Fruit fly (Drosophila melanogaster) whole organism, embryonic: ENCODE results near the gene CG7328.
A peak's percentile ranks its signal among the peaks of the same experiment; 100 is the strongest.

Experiments used
- ATbp ChIP-seq: fragments of 200-800 bp; sonication (Bioruptor generic); optimal IDR thresholded peaks from 2 replicates; lab custom pipeline; 2017; ENCODE audit warnings: missing biosample characterization, mild to moderate bottlenecking, missing genetic modification characterization, missing genetic modification reagents
- Ada2b ChIP-seq: fragments of 200-800 bp; sonication (Bioruptor generic); IDR thresholded peaks from 2 replicates; pipeline ENCODE4 v1.3.6; 2022; ENCODE audit warnings: missing biosample characterization, missing genetic modification characterization
- Atf-2 ChIP-seq: fragments of 200-800 bp; sonication (Bioruptor generic); optimal IDR thresholded peaks from 2 replicates; lab custom pipeline; 2016; ENCODE audit warnings: missing biosample characterization, missing genetic modification characterization
- Atf6 ChIP-seq: fragments of 200-800 bp; sonication (Bioruptor generic); IDR thresholded peaks from 2 replicates; pipeline ENCODE4 v1.3.6; 2022; ENCODE audit warnings: missing biosample characterization, missing genetic modification characterization
- Bdp1 ChIP-seq: fragments of 200-800 bp; sonication (Bioruptor generic); optimal IDR thresholded peaks from 3 replicates; lab custom pipeline; 2016; ENCODE audit warnings: missing biosample characterization, missing genetic modification characterization
- CG10274 ChIP-seq: fragments of 200-800 bp; sonication (Bioruptor generic); optimal IDR thresholded peaks from 3 replicates; lab custom pipeline; 2017; ENCODE audit warnings: missing biosample characterization, mild to moderate bottlenecking, missing genetic modification characterization
- CG11398 ChIP-seq: fragments of 200-800 bp; sonication (Bioruptor generic); optimal IDR thresholded peaks from 2 replicates; lab custom pipeline; 2016; ENCODE audit warnings: missing biosample characterization, missing genetic modification characterization
- CG12942 ChIP-seq: fragments of 200-800 bp; sonication (Bioruptor generic); optimal IDR thresholded peaks from 3 replicates; lab custom pipeline; 2016; ENCODE audit warnings: missing biosample characterization, missing genetic modification characterization
- CG14014 ChIP-seq: fragments of 200-800 bp; sonication (Bioruptor generic); IDR thresholded peaks from 2 replicates; pipeline ENCODE4 v1.3.6; 2022; ENCODE audit warnings: missing biosample characterization, missing genetic modification characterization
- CG14441 ChIP-seq: fragments of 200-800 bp; sonication (Bioruptor generic); IDR thresholded peaks from 2 replicates; pipeline ENCODE4 v1.3.6; 2022; ENCODE audit warnings: missing biosample characterization, missing genetic modification characterization
- CG31441 ChIP-seq: fragments of 200-800 bp; sonication (Bioruptor generic); IDR thresholded peaks from 2 replicates; pipeline ENCODE4 v1.3.6; 2022; ENCODE audit warnings: missing biosample characterization, missing genetic modification characterization
- CG3281 ChIP-seq: fragments of 200-800 bp; sonication (Bioruptor generic); optimal IDR thresholded peaks from 3 replicates; lab custom pipeline; 2017; ENCODE audit warnings: missing biosample characterization, mild to moderate bottlenecking, missing genetic modification characterization
- CG5180 ChIP-seq: fragments of 200-800 bp; sonication (Bioruptor generic); optimal IDR thresholded peaks from 3 replicates; lab custom pipeline; 2017; ENCODE audit warnings: missing biosample characterization, missing genetic modification characterization, mild to moderate bottlenecking, moderate library complexity, missing genetic modification reagents
- CG7271 ChIP-seq: fragments of 200-800 bp; sonication (Bioruptor generic); optimal IDR thresholded peaks from 2 replicates; lab custom pipeline; 2018; ENCODE audit warnings: missing biosample characterization, mild to moderate bottlenecking, missing genetic modification characterization, moderate library complexity
- CG7786 ChIP-seq: fragments of 200-800 bp; sonication (Bioruptor generic); optimal IDR thresholded peaks from 2 replicates; lab custom pipeline; 2016; ENCODE audit warnings: missing biosample characterization, missing genetic modification characterization
- CG7987 ChIP-seq: fragments of 200-800 bp; sonication (Bioruptor generic); optimal IDR thresholded peaks from 2 replicates; lab custom pipeline; 2018; ENCODE audit warnings: missing biosample characterization, mild to moderate bottlenecking, missing genetic modification characterization, moderate library complexity
- CHES-1-like ChIP-seq: fragments of 200-800 bp; sonication (Bioruptor generic); optimal IDR thresholded peaks from 2 replicates; lab custom pipeline; 2016; ENCODE audit warnings: missing biosample characterization, missing genetic modification characterization
- CkIIα-i1 ChIP-seq: fragments of 200-800 bp; sonication (Bioruptor generic); IDR thresholded peaks from 2 replicates; pipeline ENCODE4 v1.3.6; 2022; ENCODE audit warnings: missing biosample characterization, missing genetic modification characterization
- D19B ChIP-seq: fragments of 200-800 bp; sonication (Bioruptor generic); optimal IDR thresholded peaks from 2 replicates; lab custom pipeline; 2017; ENCODE audit warnings: missing biosample characterization, mild to moderate bottlenecking, missing genetic modification characterization
- ERR ChIP-seq: fragments of 200-800 bp; sonication (Bioruptor generic); optimal IDR thresholded peaks from 2 replicates; lab custom pipeline; 2016; ENCODE audit warnings: missing biosample characterization, missing genetic modification characterization
- Gug ChIP-seq: fragments of 200-800 bp; sonication (Bioruptor generic); IDR thresholded peaks from 4 replicates; pipeline ENCODE4 v1.3.6; 2022; ENCODE audit warnings: missing biosample characterization, missing genetic modification characterization
- HLH3B ChIP-seq: fragments of 200-800 bp; sonication (Bioruptor generic); IDR thresholded peaks from 2 replicates; pipeline ENCODE4 v1.3.6; 2022; ENCODE audit warnings: missing biosample characterization, missing genetic modification characterization
- HLH54F ChIP-seq: fragments of 200-800 bp; sonication (Bioruptor generic); optimal IDR thresholded peaks from 3 replicates; lab custom pipeline; 2016; ENCODE audit warnings: missing biosample characterization, missing genetic modification characterization
- Hand ChIP-seq: fragments of 200-800 bp; sonication (Bioruptor generic); optimal IDR thresholded peaks from 2 replicates; lab custom pipeline; 2017; ENCODE audit warnings: mild to moderate bottlenecking, missing biosample characterization, missing genetic modification reagents, missing genetic modification characterization
- Jarid2 ChIP-seq: fragments of 200-800 bp; sonication (Bioruptor generic); optimal IDR thresholded peaks from 3 replicates; lab custom pipeline; 2017; ENCODE audit warnings: mild to moderate bottlenecking, missing biosample characterization, missing genetic modification reagents, missing genetic modification characterization
- NFAT ChIP-seq: fragments of 200-800 bp; sonication (Bioruptor generic); IDR thresholded peaks from 2 replicates; pipeline ENCODE4 v1.3.6; 2022; ENCODE audit warnings: missing biosample characterization, missing genetic modification characterization
- Poxn ChIP-seq: fragments of 200-800 bp; sonication (Bioruptor generic); IDR thresholded peaks from 2 replicates; pipeline ENCODE4 v1.3.6; 2022; ENCODE audit warnings: missing biosample characterization, missing genetic modification characterization
- Side ChIP-seq: fragments of 200-800 bp; sonication (Bioruptor generic); optimal IDR thresholded peaks from 2 replicates; lab custom pipeline; 2016; ENCODE audit warnings: missing biosample characterization, missing genetic modification characterization
- Six4 ChIP-seq: fragments of 200-800 bp; sonication (Bioruptor generic); optimal IDR thresholded peaks from 2 replicates; lab custom pipeline; 2016; ENCODE audit warnings: missing biosample characterization, missing genetic modification characterization
- Sox102F ChIP-seq: fragments of 200-800 bp; sonication (Bioruptor generic); optimal IDR thresholded peaks from 2 replicates; lab custom pipeline; 2018; ENCODE audit warnings: missing biosample characterization, mild to moderate bottlenecking, missing genetic modification characterization, moderate library complexity
- Sry-β ChIP-seq: fragments of 200-800 bp; sonication (Bioruptor generic); optimal IDR thresholded peaks from 2 replicates; lab custom pipeline; 2018; ENCODE audit warnings: missing biosample characterization, mild to moderate bottlenecking, missing genetic modification characterization, moderate library complexity
- Taf1 ChIP-seq: fragments of 200-800 bp; sonication (Bioruptor generic); IDR thresholded peaks from 2 replicates; pipeline ENCODE4 v1.3.6; 2022; ENCODE audit warnings: missing biosample characterization, missing genetic modification characterization
- amos ChIP-seq: fragments of 200-800 bp; sonication (Bioruptor generic); IDR thresholded peaks from 2 replicates; pipeline ENCODE4 v1.3.6; 2022; ENCODE audit warnings: missing biosample characterization, missing genetic modification characterization; ENCODE audit not compliant: partially characterized antibody
- ara ChIP-seq: fragments of 200-800 bp; sonication (Bioruptor generic); IDR thresholded peaks from 2 replicates; pipeline ENCODE4 v1.3.6; 2022; ENCODE audit warnings: missing biosample characterization, missing genetic modification characterization
- corto ChIP-seq: fragments of 200-800 bp; sonication (Bioruptor generic); optimal IDR thresholded peaks from 2 replicates; lab custom pipeline; 2016; ENCODE audit warnings: missing biosample characterization, mild to moderate bottlenecking, missing genetic modification characterization, moderate library complexity
- eyg ChIP-seq: fragments of 200-800 bp; sonication (Bioruptor generic); optimal IDR thresholded peaks from 3 replicates; lab custom pipeline; 2016; ENCODE audit warnings: missing biosample characterization, missing genetic modification characterization
- fru ChIP-seq: fragments of >200 bp; optimal IDR thresholded peaks from 2 replicates; lab custom pipeline; 2017
- h ChIP-seq: fragments of >200 bp; optimal IDR thresholded peaks from 2 replicates; lab custom pipeline; 2017
- jumu ChIP-seq: fragments of 200-800 bp; sonication (Bioruptor generic); optimal IDR thresholded peaks from 3 replicates; lab custom pipeline; 2016; ENCODE audit warnings: missing biosample characterization, missing genetic modification characterization
- lbe ChIP-seq: fragments of 200-800 bp; sonication (Bioruptor generic); optimal IDR thresholded peaks from 2 replicates; lab custom pipeline; 2016; ENCODE audit warnings: missing biosample characterization, mild to moderate bottlenecking, missing genetic modification characterization
- lola ChIP-seq, 3 experiments: fragments of >200 bp in 2 of 3; fragments of 200-800 bp in 1 of 3; sonication (Bioruptor generic) in 1 of 3; optimal IDR thresholded peaks; 2 replicates each; lab custom pipeline; 2017 to 2019; ENCODE audit warnings: missing biosample characterization in 3 of 3, missing genetic modification characterization in 3 of 3, mild to moderate bottlenecking in 1 of 3, moderate library complexity in 1 of 3
- luna ChIP-seq: fragments of 200-800 bp; sonication (Bioruptor generic); optimal IDR thresholded peaks from 2 replicates; lab custom pipeline; 2016; ENCODE audit warnings: missing biosample characterization, missing genetic modification characterization
- otp ChIP-seq: fragments of 200-800 bp; sonication (Bioruptor generic); IDR thresholded peaks from 3 replicates; pipeline ENCODE4, ENCODE4 v1.3.6; 2022; ENCODE audit warnings: missing biosample characterization, missing genetic modification characterization
- p53 ChIP-seq: fragments of 200-800 bp; sonication (Bioruptor generic); optimal IDR thresholded peaks from 2 replicates; lab custom pipeline; 2016; ENCODE audit warnings: missing biosample characterization, missing genetic modification characterization
- pan ChIP-seq, 4 experiments: fragments of >200 bp in 3 of 4; fragments of 200-800 bp in 1 of 4; sonication (Bioruptor generic) in 1 of 4; optimal IDR thresholded peaks in 3 of 4; IDR thresholded peaks in 1 of 4; 2 replicates each; pipeline versions ENCODE4 v1.3.6 to Lab custom; 2017 to 2022; ENCODE audit warnings: missing biosample characterization in 2 of 4, missing genetic modification characterization in 2 of 4, mixed read lengths in 1 of 4
- salm ChIP-seq: fragments of 200-800 bp; sonication (Bioruptor generic); optimal IDR thresholded peaks from 2 replicates; lab custom pipeline; 2018; ENCODE audit warnings: missing biosample characterization, mild to moderate bottlenecking, missing genetic modification characterization
- shn ChIP-seq: fragments of 200-800 bp; sonication (Bioruptor generic); optimal IDR thresholded peaks from 3 replicates; lab custom pipeline; 2016; ENCODE audit warnings: missing biosample characterization, missing genetic modification characterization
- stwl ChIP-seq: fragments of 200-800 bp; sonication (Bioruptor generic); optimal IDR thresholded peaks from 3 replicates; lab custom pipeline; 2018; ENCODE audit warnings: missing biosample characterization, mild to moderate bottlenecking, missing genetic modification characterization, moderate library complexity
- tgo ChIP-seq: fragments of 200-800 bp; sonication (Bioruptor generic); IDR thresholded peaks from 3 replicates; pipeline ENCODE4 v1.3.6; 2022; ENCODE audit warnings: missing biosample characterization, missing genetic modification characterization
- tna ChIP-seq: fragments of 200-800 bp; sonication (Bioruptor generic); IDR thresholded peaks from 2 replicates; pipeline ENCODE4 v1.3.6; 2022; ENCODE audit warnings: missing biosample characterization, missing genetic modification characterization; ENCODE audit not compliant: partially characterized antibody
- z ChIP-seq: fragments of 200-800 bp; sonication (Bioruptor generic); IDR thresholded peaks from 3 replicates; pipeline ENCODE4 v1.3.6; 2022; ENCODE audit warnings: missing biosample characterization, missing genetic modification characterization

The CG7328 gene

DNA sequence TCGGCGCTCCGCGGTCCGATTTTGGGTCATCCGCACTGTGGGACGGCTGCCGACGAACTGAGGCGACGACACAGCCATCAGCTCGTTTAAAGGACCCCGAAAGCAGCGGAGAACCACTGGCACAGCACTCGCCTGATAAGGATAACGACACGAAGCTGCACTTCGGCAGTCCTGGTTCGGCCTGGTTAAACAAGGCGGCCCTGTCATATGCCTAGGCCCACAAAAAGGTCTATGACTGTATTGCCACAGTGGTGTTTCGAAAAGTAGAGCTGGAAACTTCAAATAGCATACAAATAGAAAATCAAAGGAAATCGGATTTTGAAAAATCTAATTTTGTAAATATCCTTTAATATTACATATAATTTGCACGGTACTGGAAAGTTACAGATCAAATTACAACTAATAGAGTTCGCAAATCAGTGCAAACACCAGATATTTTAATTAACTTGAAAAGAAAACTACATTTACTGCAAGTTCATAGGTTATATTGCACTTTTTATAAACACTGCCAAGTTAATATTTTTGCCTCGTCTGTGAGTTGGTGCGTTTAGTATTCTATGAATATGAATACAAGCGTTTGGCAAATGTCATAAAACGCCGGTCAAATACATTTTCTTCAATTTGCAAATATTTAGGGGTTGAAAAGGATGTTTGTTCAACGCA is 44.9 kb upstream of the CG7328 start (continued):
- TF ChIP-seq ERR (GFP tag; lab: Kevin White, UChicago) (no peak), Sry-β (GFP tag; lab: Kevin White, UChicago) (no peak), salm (no peak), Hand (GFP tag; lab: Kevin White, UChicago) (peak; percentile 71), Jarid2 (GFP tag; lab: Kevin White, UChicago) (peak; percentile 44), tgo (GFP tag; lab: Robert Waterston, UW) (no peak), lola (GFP tag; optimal IDR thresholded peaks at IDR 0.05; lab: Kevin White, UChicago) (no peak), ara (no peak), ATbp (GFP tag; lab: Kevin White, UChicago) (peak; percentile 29), amos (GFP tag; lab: Robert Waterston, UW) (no peak; the same call in 1 of the 2 replicates), tna (GFP tag; lab: Robert Waterston, UW) (no peak), Six4 (no peak), Atf6 (GFP tag; lab: Robert Waterston, UW) (peak; percentile 61), Side (GFP tag; lab: Kevin White, UChicago) (no peak), Gug (no peak), h (lab: Kevin White, UChicago) (no peak), CG11398 (GFP tag; lab: Kevin White, UChicago) (no peak), stwl (tag; lab: Kevin White, UChicago) (no peak), CG7786 (GFP tag; lab: Kevin White, UChicago) (peak; percentile 63), NFAT (GFP tag; lab: Robert Waterston, UW) (no peak), corto (GFP tag; lab: Kevin White, UChicago) (peak; percentile 50), pan (optimal IDR thresholded peaks at IDR 0.05; lab: Kevin White, UChicago) (no peak), pan (GFP tag; optimal IDR thresholded peaks at IDR 0.05 in 1 of 2, IDR thresholded peaks at IDR 0.05 in 1 of 2) (no peak), CHES-1-like (GFP tag; lab: Kevin White, UChicago) (peak; percentile 47), HLH3B (GFP tag; lab: Robert Waterston, UW) (peak; percentile 57; the same call in 1 of the 2 replicates), Ada2b (GFP tag; lab: Robert Waterston, UW) (no peak), CkIIα-i1 (GFP tag; lab: Robert Waterston, UW) (no peak), fru (lab: Kevin White, UChicago) (no peak), CG12942 (GFP tag; lab: Kevin White, UChicago) (peak; percentile 23), otp (no peak), Atf-2 (GFP tag; lab: Kevin White, UChicago) (peak; percentile 18), CG7271 (no peak), CG14441 (no peak; the same call in 1 of the 2 replicates), CG14014 (peak; percentile 58), Bdp1 (peak; percentile 16), eyg (GFP tag; lab: Kevin White, UChicago) (no peak), CG10274 (GFP tag; lab: Kevin White, UChicago) (no peak), luna (no peak), Taf1 (GFP tag; lab: Robert Waterston, UW) (no peak; the same call in 1 of the 2 replicates), Poxn (no peak), D19B (GFP tag; lab: Kevin White, UChicago) (no peak), shn (GFP tag; lab: Kevin White, UChicago) (no peak), CG5180 (GFP tag; lab: Kevin White, UChicago) (no peak), HLH54F (GFP tag; lab: Kevin White, UChicago) (peak; percentile 71), CG3281 (peak; percentile 65), CG7987 (GFP tag; lab: Kevin White, UChicago) (no peak), z (no peak), CG31441 (GFP tag; lab: Robert Waterston, UW) (0 out of 2 replicates have a peak, but pooled peaks have one; percentile 17), p53 (GFP tag; lab: Kevin White, UChicago) (no peak), lbe (no peak), jumu (GFP tag; lab: Kevin White, UChicago) (no peak), Sox102F (GFP tag; lab: Kevin White, UChicago) (peak; percentile 68)
